Worm (Caenorhabditis elegans): ENCODE results near the gene rbd-1.

ce11 chrIV:12725228-12725627 is 442 bp downstream of the rbd-1 start:
- TF ChIP-seq pha-4 (tag; optimal IDR thresholded peaks at IDR 0.05), result no peak
- no peak for TF ChIP-seq ama-1 (optimal IDR thresholded peaks at IDR 0.05)
- TF ChIP-seq sdc-2 (tag; optimal IDR thresholded peaks at IDR 0.05), result no peak
- TF ChIP-seq ceh-45 (GFP tag; IDR thresholded peaks at IDR 0.05), result no peak
- no peak for TF ChIP-seq pqm-1 (tag; optimal IDR thresholded peaks at IDR 0.05)
- TF ChIP-seq elt-2 (tag; optimal IDR thresholded peaks at IDR 0.05), result no peak
- TF ChIP-seq pag-3 (tag; optimal IDR thresholded peaks at IDR 0.05; ENCODE audit: borderline replicate concordance), result no peak
- no peak for TF ChIP-seq elt-4 (tag; optimal IDR thresholded peaks at IDR 0.05)
- no peak for TF ChIP-seq C08G9.2 (tag; optimal IDR thresholded peaks at IDR 0.05)

All from whole organism, late embryonic.